Fruit fly (Drosophila melanogaster) whole organism, pupa: ENCODE data around the gene Fam92.
A peak's percentile ranks its signal among the peaks of the same experiment; 100 is the strongest.

Experiments
- CG10348 ChIP-seq: fragments of 200-800 bp; sonication (Bioruptor generic); IDR thresholded peaks from 2 replicates; pipeline ENCODE4 v1.3.6; 2022; ENCODE audit warnings: missing biosample characterization, missing genetic modification characterization
- CG12605 ChIP-seq: fragments of 200-800 bp; sonication (Bioruptor generic); IDR thresholded peaks from 2 replicates; pipeline ENCODE4 v1.3.6; 2022; ENCODE audit warnings: missing biosample characterization, missing genetic modification characterization
- CG13204 ChIP-seq: fragments of 200-800 bp; sonication (Bioruptor generic); optimal IDR thresholded peaks from 2 replicates; lab custom pipeline; 2018; ENCODE audit warnings: missing biosample characterization, mild to moderate bottlenecking, missing genetic modification characterization, moderate library complexity
- CG14655 ChIP-seq: fragments of 200-800 bp; sonication (Bioruptor generic); optimal IDR thresholded peaks from 3 replicates; lab custom pipeline; 2017; ENCODE audit warnings: mild to moderate bottlenecking, missing biosample characterization, missing genetic modification reagents, missing genetic modification characterization
- CG15710 ChIP-seq: fragments of 200-800 bp; sonication (Bioruptor generic); optimal IDR thresholded peaks from 2 replicates; lab custom pipeline; 2018; ENCODE audit warnings: missing biosample characterization, mild to moderate bottlenecking, missing genetic modification characterization, moderate library complexity
- CG17806 ChIP-seq: fragments of 200-800 bp; sonication (Bioruptor generic); optimal IDR thresholded peaks from 2 replicates; lab custom pipeline; 2018; ENCODE audit warnings: missing biosample characterization, mild to moderate bottlenecking, missing genetic modification characterization, moderate library complexity
- CG32121 ChIP-seq: fragments of 200-800 bp; sonication (Bioruptor generic); IDR thresholded peaks from 2 replicates; pipeline ENCODE4 v1.3.6; 2022; ENCODE audit warnings: missing biosample characterization, missing genetic modification characterization
- CG34367 ChIP-seq: fragments of 200-800 bp; sonication (Bioruptor generic); optimal IDR thresholded peaks from 2 replicates; lab custom pipeline; 2018; ENCODE audit warnings: missing biosample characterization, mild to moderate bottlenecking, missing genetic modification characterization
- CG4496 ChIP-seq: fragments of 200-800 bp; sonication (Bioruptor generic); IDR thresholded peaks from 3 replicates; pipeline ENCODE4 v1.3.6; 2022; ENCODE audit warnings: missing biosample characterization, missing genetic modification characterization
- CG8159 ChIP-seq: fragments of 200-800 bp; sonication (Bioruptor generic); optimal IDR thresholded peaks from 3 replicates; lab custom pipeline; 2018; ENCODE audit warnings: missing biosample characterization, mild to moderate bottlenecking, missing genetic modification characterization, moderate library complexity
- CG8301 ChIP-seq: fragments of 200-800 bp; sonication (Bioruptor generic); optimal IDR thresholded peaks from 2 replicates; lab custom pipeline; 2018; ENCODE audit warnings: missing biosample characterization, mild to moderate bottlenecking, missing genetic modification characterization
- CG9948 ChIP-seq: fragments of 200-800 bp; sonication (Bioruptor generic); optimal IDR thresholded peaks from 2 replicates; lab custom pipeline; 2018; ENCODE audit warnings: missing biosample characterization, mild to moderate bottlenecking, missing genetic modification characterization, moderate library complexity
- D1 ChIP-seq: fragments of 200-800 bp; sonication (Bioruptor generic); optimal IDR thresholded peaks from 2 replicates; lab custom pipeline; 2018; ENCODE audit warnings: missing biosample characterization, mild to moderate bottlenecking, missing genetic modification characterization, moderate library complexity
- EcR ChIP-seq: fragments of 200-800 bp; sonication (Bioruptor generic); optimal IDR thresholded peaks from 3 replicates; lab custom pipeline; 2019; ENCODE audit warnings: missing biosample characterization, missing genetic modification characterization, mild to moderate bottlenecking, moderate library complexity, missing genetic modification reagents
- Ets98B ChIP-seq: fragments of 200-800 bp; sonication (Bioruptor generic); IDR thresholded peaks from 2 replicates; pipeline ENCODE4 v1.3.6; 2022; ENCODE audit warnings: missing biosample characterization, missing genetic modification characterization
- Pif1A ChIP-seq: fragments of 200-800 bp; sonication (Bioruptor generic); optimal IDR thresholded peaks from 3 replicates; lab custom pipeline; 2016; ENCODE audit warnings: missing biosample characterization, missing genetic modification characterization
- Pif1B ChIP-seq: fragments of 200-800 bp; sonication (Bioruptor generic); optimal IDR thresholded peaks from 3 replicates; lab custom pipeline; 2016; ENCODE audit warnings: missing biosample characterization, missing genetic modification characterization
- Snoo ChIP-seq: fragments of 200-800 bp; sonication (Bioruptor generic); optimal IDR thresholded peaks from 3 replicates; lab custom pipeline; 2017; ENCODE audit warnings: missing biosample characterization, mild to moderate bottlenecking, missing genetic modification characterization, inconsistent platforms
- fd96Ca ChIP-seq: fragments of 200-800 bp; sonication (Bioruptor generic); IDR thresholded peaks from 3 replicates; pipeline ENCODE4 v1.3.6; 2022; ENCODE audit warnings: missing biosample characterization, missing genetic modification characterization
- gl ChIP-seq: fragments of 200-800 bp; sonication (Bioruptor generic); optimal IDR thresholded peaks from 2 replicates; lab custom pipeline; 2018; ENCODE audit warnings: missing biosample characterization, mild to moderate bottlenecking, missing genetic modification characterization
- rn ChIP-seq: fragments of 200-800 bp; sonication (Bioruptor generic); IDR thresholded peaks from 2 replicates; pipeline ENCODE4 v1.3.6; 2022; ENCODE audit warnings: missing biosample characterization, missing genetic modification characterization

The Fam92 gene

DNA sequence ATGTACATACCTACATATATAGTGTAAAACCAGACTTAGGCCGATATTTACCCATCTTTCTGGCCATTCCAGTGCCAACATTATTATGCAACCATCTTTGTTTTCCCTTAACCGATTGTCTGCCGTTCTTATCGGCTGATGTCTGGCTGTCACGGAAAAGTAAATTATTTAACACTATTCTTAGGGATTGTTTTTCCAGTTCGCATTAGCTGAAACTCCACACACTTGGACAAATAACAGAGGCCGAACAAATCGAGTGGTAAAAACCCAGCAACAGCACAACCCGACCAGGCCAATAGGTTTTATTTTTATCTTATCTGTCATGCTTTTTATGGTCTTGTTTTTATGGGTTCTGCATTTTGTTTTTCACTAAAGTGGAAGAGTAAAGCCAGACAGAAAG, 48.9 kb downstream of the Fam92 start:
- TF ChIP-seq CG14655 (GFP tag; lab: Kevin White, UChicago) (no peak), CG17806 (tag; lab: Kevin White, UChicago) (no peak), CG8301 (tag; lab: Kevin White, UChicago) (no peak), CG15710 (no peak), Pif1B (GFP tag; lab: Kevin White, UChicago) (no peak), EcR (no peak), CG32121 (GFP tag; lab: Robert Waterston, UW) (no peak), CG8159 (no peak), D1 (tag; lab: Kevin White, UChicago) (no peak), Ets98B (GFP tag; lab: Robert Waterston, UW) (no peak), fd96Ca (GFP tag; lab: Robert Waterston, UW) (no peak), rn (GFP tag; lab: Robert Waterston, UW) (no peak), gl (tag; lab: Kevin White, UChicago) (no peak)
- TF ChIP-seq, all 21 proteins: peak for 0

DNA sequence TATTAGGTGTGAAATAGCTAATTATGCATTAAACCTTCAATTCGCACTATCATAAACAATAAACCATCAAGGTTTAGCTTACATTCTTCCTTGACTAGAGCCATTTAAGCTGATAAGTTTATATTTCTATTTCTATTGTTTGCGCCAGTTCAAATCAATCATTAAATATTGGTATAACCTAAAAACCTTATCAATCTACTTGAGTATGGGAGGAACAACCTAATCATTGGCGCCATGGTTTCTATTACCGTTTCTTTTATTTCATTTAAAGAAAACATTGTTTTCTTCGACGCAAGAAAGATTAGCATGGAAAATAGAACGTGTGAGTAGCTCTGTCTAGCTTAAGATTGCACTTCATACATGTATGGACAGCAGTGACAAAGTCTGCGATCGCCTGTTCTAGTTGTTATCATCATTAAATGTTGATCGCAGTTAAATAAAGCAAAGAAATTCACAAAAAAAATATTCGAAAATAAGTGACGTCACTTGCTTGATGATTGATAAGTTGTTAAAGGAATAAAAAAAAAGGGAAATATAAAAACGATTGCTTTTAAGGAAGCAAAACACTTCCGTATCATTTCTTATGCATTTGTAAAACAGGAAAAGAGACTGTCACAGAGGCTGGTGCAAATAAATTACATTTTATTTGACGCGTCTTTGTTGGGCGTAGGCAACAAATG, 49.6 kb downstream of the Fam92 start:
- TF ChIP-seq rn (GFP tag; lab: Robert Waterston, UW) (no peak), CG34367 (tag; lab: Kevin White, UChicago) (no peak), CG13204 (GFP tag; lab: Kevin White, UChicago) (no peak), fd96Ca (GFP tag; lab: Robert Waterston, UW) (no peak), EcR (no peak), Ets98B (GFP tag; lab: Robert Waterston, UW) (no peak), CG9948 (tag; lab: Kevin White, UChicago) (no peak), CG4496 (no peak), CG15710 (no peak), CG8301 (tag; lab: Kevin White, UChicago) (no peak), CG8159 (no peak)

DNA sequence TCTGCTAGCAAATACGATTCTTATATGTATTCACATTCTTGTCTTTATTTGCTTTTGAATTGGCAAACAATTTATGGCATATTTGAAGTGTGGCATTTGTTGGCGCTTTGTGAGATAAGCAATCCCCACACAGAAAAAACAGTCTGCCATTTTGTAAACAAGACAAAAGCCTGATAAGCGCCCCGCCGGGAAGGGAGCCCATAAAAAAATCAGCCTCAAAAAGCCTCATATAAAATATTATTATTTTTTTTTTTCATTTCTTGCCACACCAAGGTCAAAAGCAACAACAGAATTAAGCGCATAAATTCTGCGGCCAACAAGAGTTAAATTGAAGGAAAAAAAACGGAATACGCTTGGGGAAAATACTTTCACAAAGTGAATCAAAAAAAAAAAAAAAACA, 50.6 kb downstream of the Fam92 start:
- TF ChIP-seq CG17806 (tag; lab: Kevin White, UChicago) = no peak
- TF ChIP-seq Pif1A (GFP tag; lab: Kevin White, UChicago) = no peak
- TF ChIP-seq gl (tag; lab: Kevin White, UChicago) = no peak
- TF ChIP-seq CG15710 = no peak
- TF ChIP-seq rn (GFP tag; lab: Robert Waterston, UW) = no peak
- TF ChIP-seq CG34367 (tag; lab: Kevin White, UChicago) = no peak
- TF ChIP-seq CG8159 = no peak
- TF ChIP-seq Ets98B (GFP tag; lab: Robert Waterston, UW) = no peak
- no peak for TF ChIP-seq CG10348
- peak; percentile 53 for TF ChIP-seq Snoo (tag; lab: Kevin White, UChicago)
- TF ChIP-seq Pif1B (GFP tag; lab: Kevin White, UChicago) = peak; percentile 32
- TF ChIP-seq CG4496 = no peak
- TF ChIP-seq D1 (tag; lab: Kevin White, UChicago) = no peak
- TF ChIP-seq EcR = no peak
- TF ChIP-seq CG12605 (GFP tag; lab: Robert Waterston, UW) = no peak
- TF ChIP-seq CG14655 (GFP tag; lab: Kevin White, UChicago) = no peak
- TF ChIP-seq fd96Ca (GFP tag; lab: Robert Waterston, UW) = no peak
- no peak for TF ChIP-seq CG13204 (GFP tag; lab: Kevin White, UChicago)
- 0 out of 2 replicates have a peak, but pooled peaks have one; percentile 18 for TF ChIP-seq CG32121 (GFP tag; lab: Robert Waterston, UW)
- no peak for TF ChIP-seq CG8301 (tag; lab: Kevin White, UChicago)
- no peak for TF ChIP-seq CG9948 (tag; lab: Kevin White, UChicago)
